Fruit fly (Drosophila melanogaster) Kc167 (cell line): Measurements from ENCODE around the gene CG31688.
"Not testable (repeated sequence)": the region's sequence is repeated elsewhere in the genome, so short reads cannot be mapped to it uniquely, and the experiment has no call there.

Experiments used
- Myc ChIP-seq: fragments of >200 bp; optimal IDR thresholded peaks from 2 replicates; lab custom pipeline; 2017; ENCODE audit warnings: missing external identifiers
- Sin3A ChIP-seq: fragments of >200 bp; optimal IDR thresholded peaks from 2 replicates; lab custom pipeline; 2018; ENCODE audit warnings: missing external identifiers
- h ChIP-seq: fragments of >200 bp; optimal IDR thresholded peaks from 3 replicates; lab custom pipeline; 2018; ENCODE audit warnings: missing external identifiers
- insv ChIP-seq: fragments of >200 bp; optimal IDR thresholded peaks from 3 replicates; lab custom pipeline; 2018; ENCODE audit warnings: missing external identifiers
- psq ChIP-seq: fragments of >200 bp; optimal IDR thresholded peaks from 2 replicates; lab custom pipeline; 2017; ENCODE audit warnings: missing external identifiers
- ttk ChIP-seq: sonication (Bioruptor generic); optimal IDR thresholded peaks from 2 replicates; lab custom pipeline; 2017; ENCODE audit warnings: missing external identifiers

CG31688 gene

dm6 chr2L:20449864-20450263, 23.9 kb downstream of the CG31688 start, which contains the start of the genes CG31683 and CG31687:
Gene CG31683, minus strand, starts transcription at chr2L:20449964.
Gene CG31687, plus strand, starts transcription at chr2L:20450225.
- TF ChIP-seq psq (lab: Kevin White, UChicago); ttk (lab: Kevin White, UChicago); insv: not testable (repeated sequence)

- TF ChIP-seq h; ttk (lab: Kevin White, UChicago); insv: not testable (repeated sequence)
Measured at dm6 chr2L:20458975-20459374, 33.0 kb downstream of the CG31688 start, which contains the start of the genes CG18858 and Cdc23. Gene CG18858, minus strand, starts transcription at chr2L:20459075. Gene Cdc23, plus strand, starts transcription at chr2L:20459342.

dm6 chr2L:20463316-20463856, 37.4 kb downstream of the CG31688 start, which contains the start of gene CG2493:
Gene CG2493, minus strand, starts transcription at chr2L:20463444.
- TF ChIP-seq Sin3A (lab: Kevin White, UChicago) (no peak), psq (lab: Kevin White, UChicago) (no peak), Myc (lab: Kevin White, UChicago) (no peak), insv (no peak), ttk (lab: Kevin White, UChicago) (no peak), h (no peak)

dm6 chr2L:20464385-20464784, 38.4 kb downstream of the CG31688 start:
- TF ChIP-seq Myc (lab: Kevin White, UChicago) = no peak
- no peak for TF ChIP-seq h
- TF ChIP-seq psq (lab: Kevin White, UChicago) = no peak
- no peak for TF ChIP-seq insv
- no peak for TF ChIP-seq ttk (lab: Kevin White, UChicago)
- TF ChIP-seq Sin3A (lab: Kevin White, UChicago) = no peak

DNA sequence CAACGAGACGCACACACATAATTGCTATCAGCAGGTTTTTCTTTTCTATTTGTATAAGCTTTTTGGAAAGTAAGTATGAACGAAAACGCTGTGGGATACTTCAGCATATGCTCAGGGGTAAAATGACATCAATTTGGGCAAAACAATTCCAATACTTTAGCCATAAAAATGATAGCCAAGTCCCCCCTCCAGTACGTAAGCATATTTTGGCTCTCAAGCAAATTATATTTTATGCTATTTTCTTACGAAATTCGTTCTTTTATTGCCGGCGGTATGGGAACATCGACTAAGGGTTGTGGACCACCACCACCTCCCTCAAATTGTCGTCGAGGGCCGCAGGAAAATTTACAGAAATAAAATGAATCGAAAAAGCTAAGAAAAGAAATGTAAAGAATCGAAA, 47.3 kb downstream of the CG31688 start, which contains the start of gene CG43233:
Gene CG43233, minus strand, starts transcription at position 101 of the 400 bp plus-strand sequence.
- TF ChIP-seq Myc (lab: Kevin White, UChicago) (no peak), insv (no peak), psq (lab: Kevin White, UChicago) (no peak), h (no peak), ttk (lab: Kevin White, UChicago) (no peak)

DNA sequence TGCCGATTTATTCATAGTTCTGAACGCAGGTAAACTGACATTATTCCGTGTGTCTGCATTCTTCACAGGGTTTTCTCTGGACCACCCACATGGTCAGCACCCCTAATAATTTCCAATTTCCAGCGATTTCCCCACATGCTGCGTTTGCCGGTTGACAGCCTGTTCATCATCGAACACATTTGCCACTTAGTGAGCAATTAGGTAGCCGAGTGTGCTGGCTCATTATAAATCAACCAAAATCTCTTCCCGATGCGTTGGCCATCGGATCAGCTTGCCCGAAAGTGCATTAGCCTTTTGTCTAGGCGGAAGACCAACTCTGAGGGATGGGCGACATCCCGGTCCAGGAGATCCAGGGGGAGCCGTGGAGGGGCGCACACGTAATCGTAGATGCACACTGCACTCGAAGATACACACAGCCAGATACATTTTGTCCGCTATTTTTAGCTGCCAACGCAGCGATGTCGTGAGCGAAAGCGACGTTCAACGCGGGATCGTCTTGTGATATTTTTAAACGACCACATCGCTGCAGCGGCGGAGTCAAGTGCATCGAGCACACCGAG, 50.8 kb downstream of the CG31688 start:
- TF ChIP-seq ttk (lab: Kevin White, UChicago) (no peak), Sin3A (lab: Kevin White, UChicago) (no peak), psq (lab: Kevin White, UChicago) (no peak), insv (no peak), Myc (lab: Kevin White, UChicago) (no peak), h (no peak)

dm6 chr2L:20478549-20479238, 52.7 kb downstream of the CG31688 start:
- TF ChIP-seq insv (no peak), Myc (lab: Kevin White, UChicago) (no peak), ttk (lab: Kevin White, UChicago) (no peak), psq (lab: Kevin White, UChicago) (no peak), h (no peak), Sin3A (lab: Kevin White, UChicago) (no peak)

DNA sequence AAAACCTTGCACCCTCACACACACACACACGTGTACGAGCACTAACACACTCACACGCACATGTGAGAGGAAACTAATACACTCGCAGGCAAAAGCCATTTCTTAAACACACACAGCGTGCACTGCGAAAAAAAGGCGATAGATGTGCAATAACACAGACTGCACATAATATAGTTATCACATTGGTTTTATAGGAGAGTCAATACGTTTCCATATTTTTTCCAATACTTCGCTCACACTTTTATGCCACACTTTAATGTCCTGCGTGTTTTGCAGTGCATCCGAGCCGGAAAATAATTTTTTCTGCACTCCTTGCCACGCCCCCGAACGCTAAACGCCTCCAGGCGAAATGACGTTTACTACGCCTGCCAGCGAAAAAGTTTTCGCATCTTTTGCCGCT, 53.7 kb downstream of the CG31688 start:
- TF ChIP-seq Sin3A (lab: Kevin White, UChicago) = no peak
- TF ChIP-seq Myc (lab: Kevin White, UChicago) = no peak
- no peak for TF ChIP-seq insv
- no peak for TF ChIP-seq ttk (lab: Kevin White, UChicago)
- no peak for TF ChIP-seq h
- no peak for TF ChIP-seq psq (lab: Kevin White, UChicago)

- no peak for TF ChIP-seq h
- no peak for TF ChIP-seq insv
Measured at dm6 chr2L:20481139-20481858, 55.3 kb downstream of the CG31688 start.

DNA sequence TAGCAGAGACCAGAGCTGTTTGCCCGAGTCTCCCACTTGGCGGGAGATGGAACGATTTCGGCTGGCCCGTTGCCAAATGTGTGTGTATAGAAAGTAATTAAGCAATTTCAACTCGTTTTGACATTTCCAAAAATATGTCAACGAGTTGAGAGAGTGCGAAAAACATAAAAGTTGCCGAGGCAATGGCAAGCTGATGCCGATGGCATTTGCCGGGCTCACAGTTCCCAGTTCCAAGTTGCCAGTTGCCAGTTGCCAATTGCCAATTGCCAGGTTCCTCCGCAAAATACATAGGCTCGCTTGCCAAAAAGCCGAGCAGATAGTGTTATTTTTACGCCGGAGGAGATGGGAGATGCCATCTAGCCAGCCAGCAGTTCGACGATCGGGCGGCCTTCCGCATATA, 57.6 kb downstream of the CG31688 start:
- TF ChIP-seq Sin3A (lab: Kevin White, UChicago) = no peak
- no peak for TF ChIP-seq insv
- TF ChIP-seq ttk (lab: Kevin White, UChicago) = no peak
- TF ChIP-seq psq (lab: Kevin White, UChicago) = no peak
- TF ChIP-seq Myc (lab: Kevin White, UChicago) = no peak

- no peak for TF ChIP-seq psq (lab: Kevin White, UChicago)
- no peak for TF ChIP-seq ttk (lab: Kevin White, UChicago)
- no peak for TF ChIP-seq Sin3A (lab: Kevin White, UChicago)
- TF ChIP-seq h = no peak
- TF ChIP-seq Myc (lab: Kevin White, UChicago) = no peak
- no peak for TF ChIP-seq insv
Measured at dm6 chr2L:20486050-20486751, 60.2 kb downstream of the CG31688 start.
